Worm (Caenorhabditis elegans) whole organism, L1 larva: ENCODE results near the gene Y45F3A.4.

ENCODE experiments used
- C04F5.9 ChIP-seq: sonication (generic microtip); optimal IDR thresholded peaks from 2 replicates; lab custom pipeline; 2016; ENCODE audit warnings: missing genetic modification characterization, missing compliant biosample characterization
- C16A3.4 ChIP-seq: fragments of 150-350 bp; optimal IDR thresholded peaks from 2 replicates; lab custom pipeline; 2014; ENCODE audit warnings: missing biosample characterization, missing genetic modification characterization
- Y116A8C.19 ChIP-seq: sonication (generic microtip); optimal IDR thresholded peaks from 2 replicates; lab custom pipeline; 2016; ENCODE audit warnings: missing compliant biosample characterization, missing genetic modification characterization, borderline replicate concordance
- alr-1 ChIP-seq: fragments of 200-800 bp; sonication (Bioruptor generic); optimal IDR thresholded peaks from 2 replicates; lab custom pipeline; 2018; ENCODE audit warnings: borderline replicate concordance, mild to moderate bottlenecking, missing genetic modification characterization, missing compliant biosample characterization
- blmp-1 ChIP-seq: fragments of 150-350 bp; optimal IDR thresholded peaks from 2 replicates; lab custom pipeline; 2014; ENCODE audit warnings: missing biosample characterization, missing genetic modification characterization
- ceh-63 ChIP-seq: fragments of 200-800 bp; sonication (Bioruptor generic); optimal IDR thresholded peaks from 2 replicates; lab custom pipeline; 2018; ENCODE audit warnings: mild to moderate bottlenecking, missing genetic modification characterization, missing compliant biosample characterization
- ceh-8 ChIP-seq: fragments of 200-800 bp; sonication (Bioruptor generic); optimal IDR thresholded peaks from 2 replicates; lab custom pipeline; 2018; ENCODE audit warnings: mild to moderate bottlenecking, missing genetic modification characterization, moderate library complexity, missing compliant biosample characterization
- dpl-1 ChIP-seq, 3 experiments: fragments of 150-350 bp in 2 of 3; sonication (generic microtip) in 1 of 3; optimal IDR thresholded peaks; 2 replicates each; lab custom pipeline; 2014 to 2017; ENCODE audit warnings: missing biosample characterization in 3 of 3, missing genetic modification characterization in 3 of 3, missing genetic modification reagents in 3 of 3
- dsc-1 ChIP-seq: sonication (generic microtip); optimal IDR thresholded peaks from 2 replicates; lab custom pipeline; 2016; ENCODE audit warnings: mild to moderate bottlenecking, missing genetic modification characterization, missing compliant biosample characterization
- efl-1 ChIP-seq, 4 experiments: fragments of 150-350 bp; optimal IDR thresholded peaks in 3 of 4; peaks in 1 of 4; 1 replicate in 1 of 4; 2 replicates in 3 of 4; lab custom pipeline; 2014; ENCODE audit warnings: missing biosample characterization in 2 of 4, missing genetic modification characterization in 2 of 4, missing genetic modification reagents in 2 of 4
- egl-13 ChIP-seq: sonication (generic microtip); optimal IDR thresholded peaks from 2 replicates; lab custom pipeline; 2016; ENCODE audit warnings: missing genotype, missing genetic modification reagents, missing genetic modification characterization, missing compliant biosample characterization
- elt-2 ChIP-seq: sonication (generic microtip); optimal IDR thresholded peaks from 2 replicates; lab custom pipeline; 2016; ENCODE audit warnings: missing genetic modification characterization, mild to moderate bottlenecking, inconsistent platforms, missing compliant biosample characterization, missing genetic modification reagents
- ets-5 ChIP-seq: fragments of 200-800 bp; sonication (Bioruptor generic); IDR thresholded peaks from 2 replicates; pipeline ENCODE4 v1.3.6; 2022; ENCODE audit warnings: missing genetic modification characterization, missing compliant biosample characterization
- fkh-10 ChIP-seq: sonication (generic microtip); optimal IDR thresholded peaks from 2 replicates; lab custom pipeline; 2017; ENCODE audit warnings: missing biosample characterization, missing genetic modification reagents, missing genetic modification characterization
- fkh-8 ChIP-seq: sonication (generic microtip); optimal IDR thresholded peaks from 2 replicates; lab custom pipeline; 2016; ENCODE audit warnings: mild to moderate bottlenecking, missing genetic modification characterization, missing compliant biosample characterization
- hlh-4 ChIP-seq: sonication (generic microtip); optimal IDR thresholded peaks from 2 replicates; lab custom pipeline; 2016; ENCODE audit warnings: mild to moderate bottlenecking, missing genetic modification characterization, missing compliant biosample characterization
- irx-1 ChIP-seq: sonication (generic microtip); optimal IDR thresholded peaks from 2 replicates; lab custom pipeline; 2016; ENCODE audit warnings: missing genetic modification characterization, missing compliant biosample characterization
- jun-1 ChIP-seq: fragments of 150-350 bp; optimal IDR thresholded peaks from 2 replicates; lab custom pipeline; 2014; ENCODE audit warnings: missing biosample characterization, missing genetic modification reagents, missing genetic modification characterization
- lin-14 ChIP-seq: fragments of 200-800 bp; sonication (Bioruptor generic); optimal IDR thresholded peaks from 2 replicates; lab custom pipeline; 2018; ENCODE audit warnings: mild to moderate bottlenecking, missing genetic modification characterization, moderate library complexity, missing compliant biosample characterization
- lin-15B ChIP-seq: fragments of 150-350 bp; sonication (generic microtip); optimal IDR thresholded peaks from 3 replicates; lab custom pipeline; 2014; ENCODE audit warnings: missing biosample characterization, missing genetic modification characterization
- lin-39 ChIP-seq: fragments of 150-350 bp; optimal IDR thresholded peaks from 2 replicates; lab custom pipeline; 2014; ENCODE audit warnings: missing biosample characterization, missing genetic modification reagents, missing genetic modification characterization
- lir-3 ChIP-seq: sonication (generic microtip); optimal IDR thresholded peaks from 2 replicates; lab custom pipeline; 2016; ENCODE audit warnings: mild to moderate bottlenecking, missing genetic modification characterization, moderate library complexity, missing compliant biosample characterization; ENCODE audit not compliant: poor library complexity
- lsy-2 ChIP-seq, 2 experiments: fragments of 150-350 bp; optimal IDR thresholded peaks; 2 replicates each; lab custom pipeline; 2014; ENCODE audit warnings: missing biosample characterization in 2 of 2, missing genetic modification characterization in 2 of 2
- mab-9 ChIP-seq: fragments of 200-800 bp; sonication (Bioruptor generic); IDR thresholded peaks from 2 replicates; pipeline ENCODE4 v1.3.6; 2022; ENCODE audit warnings: missing genetic modification reagents, missing genetic modification characterization, missing compliant biosample characterization
- mef-2 ChIP-seq: fragments of 150-350 bp; optimal IDR thresholded peaks from 2 replicates; lab custom pipeline; 2014; ENCODE audit warnings: missing biosample characterization, missing genetic modification characterization
- mep-1 ChIP-seq: fragments of 150-350 bp; optimal IDR thresholded peaks from 2 replicates; lab custom pipeline; 2014; ENCODE audit warnings: missing biosample characterization, missing genetic modification characterization
- nhr-11 ChIP-seq: fragments of 150-350 bp; optimal IDR thresholded peaks from 2 replicates; lab custom pipeline; 2014; ENCODE audit warnings: missing biosample characterization, missing genetic modification characterization
- nhr-12 ChIP-seq: sonication (generic microtip); optimal IDR thresholded peaks from 2 replicates; lab custom pipeline; 2017; ENCODE audit warnings: missing biosample characterization, missing genetic modification characterization
- nhr-19 ChIP-seq: fragments of 200-800 bp; sonication (Bioruptor generic); conservative IDR thresholded peaks from 2 replicates; pipeline ENCODE4 v1.3.6; 2022; ENCODE audit warnings: missing genetic modification characterization, missing compliant biosample characterization
- nhr-28 ChIP-seq: fragments of 150-350 bp; optimal IDR thresholded peaks from 2 replicates; lab custom pipeline; 2014; ENCODE audit warnings: missing biosample characterization, missing genetic modification characterization
- nhr-47 ChIP-seq: sonication (generic microtip); optimal IDR thresholded peaks from 2 replicates; lab custom pipeline; 2016; ENCODE audit warnings: mild to moderate bottlenecking, missing genetic modification characterization, moderate library complexity, missing compliant biosample characterization
- nhr-71 ChIP-seq: sonication (generic microtip); optimal IDR thresholded peaks from 2 replicates; lab custom pipeline; 2016; ENCODE audit warnings: mild to moderate bottlenecking, missing genetic modification characterization, moderate library complexity, missing compliant biosample characterization
- nhr-76 ChIP-seq: sonication (generic microtip); optimal IDR thresholded peaks from 2 replicates; lab custom pipeline; 2017; ENCODE audit warnings: missing biosample characterization, missing genetic modification characterization
- nhr-85 ChIP-seq: sonication (generic microtip); peaks from one replicate; lab custom pipeline; 2016; ENCODE audit warnings: missing genetic modification characterization, inconsistent platforms, missing compliant biosample characterization
- nhr-90 ChIP-seq: sonication (generic microtip); optimal IDR thresholded peaks from 2 replicates; lab custom pipeline; 2016; ENCODE audit warnings: mild to moderate bottlenecking, missing genetic modification characterization, missing compliant biosample characterization; ENCODE audit not compliant: poor library complexity
- pag-3 ChIP-seq: sonication (generic microtip); optimal IDR thresholded peaks from 2 replicates; lab custom pipeline; 2017; ENCODE audit warnings: missing genetic modification characterization, mild to moderate bottlenecking, missing compliant biosample characterization, antibody characterized with exemption, borderline replicate concordance; ENCODE audit not compliant: insufficient read depth
- rnt-1 ChIP-seq: sonication (generic microtip); optimal IDR thresholded peaks from 2 replicates; lab custom pipeline; 2016; ENCODE audit warnings: mild to moderate bottlenecking, missing genetic modification characterization, moderate library complexity, missing compliant biosample characterization
- skn-1 ChIP-seq: fragments of 150-350 bp; optimal IDR thresholded peaks from 2 replicates; lab custom pipeline; 2014; ENCODE audit warnings: missing biosample characterization, missing genetic modification characterization
- tlp-1 ChIP-seq: fragments of 150-350 bp; optimal IDR thresholded peaks from 2 replicates; lab custom pipeline; 2014; ENCODE audit warnings: missing biosample characterization, missing genetic modification characterization
- unc-130 ChIP-seq: fragments of 150-350 bp; optimal IDR thresholded peaks from 2 replicates; lab custom pipeline; 2017; ENCODE audit warnings: missing biosample characterization, missing genetic modification characterization, inconsistent platforms
- unc-86 ChIP-seq: sonication (generic microtip); optimal IDR thresholded peaks from 2 replicates; lab custom pipeline; 2016; ENCODE audit warnings: missing genetic modification characterization, missing compliant biosample characterization
- zip-4 ChIP-seq: fragments of 200-800 bp; sonication (Bioruptor generic); optimal IDR thresholded peaks from 2 replicates; lab custom pipeline; 2018; ENCODE audit warnings: mild to moderate bottlenecking, missing genetic modification characterization, moderate library complexity, missing compliant biosample characterization

The Y45F3A.4 gene

DNA sequence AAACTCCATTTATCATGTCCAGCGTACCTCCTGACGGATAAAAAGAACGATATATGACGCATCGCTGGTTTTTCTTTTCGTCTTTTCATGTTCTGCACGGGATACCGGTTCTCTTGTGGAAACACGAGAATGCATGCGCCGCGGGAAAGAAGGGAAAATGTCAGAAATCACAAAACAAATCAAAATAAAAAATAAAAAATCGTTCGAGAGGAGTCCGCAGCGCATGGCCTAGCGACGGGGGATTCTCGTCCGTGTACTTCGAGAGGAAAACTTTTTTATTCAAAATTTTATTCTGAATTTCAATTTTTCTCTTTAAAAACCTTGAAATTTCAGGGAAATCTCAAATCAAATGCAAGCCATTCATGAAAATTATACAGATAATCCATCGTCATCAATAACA is 46.0 kb upstream of the Y45F3A.4 start, which contains the start of the genes lron-10 and hpr-9 (continued):
- TF ChIP-seq ceh-63 (GFP tag; lab: Kevin White, UChicago) (no peak), lin-39 (tag; lab: Kevin White, UChicago) (peak; percentile 58), alr-1 (tag; lab: Kevin White, UChicago) (no peak), nhr-28 (tag; lab: Kevin White, UChicago) (no peak), nhr-19 (GFP tag; lab: Robert Waterston, UW) (peak; percentile 87), nhr-11 (tag; lab: Kevin White, UChicago) (no peak), ets-5 (GFP tag; lab: Robert Waterston, UW) (no peak)

DNA sequence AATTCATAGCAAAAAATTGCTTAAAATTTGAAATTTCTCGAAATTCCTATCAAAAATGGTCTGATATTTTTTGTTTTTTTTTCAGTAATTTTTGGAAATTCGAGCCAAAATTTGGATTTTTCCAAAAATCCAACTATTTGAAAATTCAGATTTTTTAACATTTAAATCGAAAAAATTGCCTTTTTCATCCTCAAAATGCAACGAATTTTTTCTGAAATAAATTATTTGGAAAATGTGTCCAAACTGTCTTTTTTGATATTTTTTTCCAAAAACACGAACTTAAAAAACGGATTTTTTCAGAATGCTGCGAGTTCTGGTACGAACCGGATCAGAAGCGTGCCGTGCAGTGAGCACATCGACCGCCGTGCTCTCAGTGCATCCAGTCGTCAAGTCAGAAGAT is 39.9 kb upstream of the Y45F3A.4 start, which contains the start of gene mrpl-22:
Gene mrpl-22, plus strand, starts transcription at position 301 of the 400 bp plus-strand sequence.
- TF ChIP-seq zip-4 = no peak
- no peak for TF ChIP-seq lin-14 (GFP tag; lab: Kevin White, UChicago)
- no peak for TF ChIP-seq nhr-12 (tag; lab: Kevin White, UChicago)
- TF ChIP-seq nhr-28 (tag; lab: Kevin White, UChicago) = no peak
- TF ChIP-seq hlh-4 (tag; lab: Kevin White, UChicago) = no peak
- TF ChIP-seq nhr-76 (tag; lab: Kevin White, UChicago) = no peak
- no peak for TF ChIP-seq egl-13 (tag; lab: Kevin White, UChicago)
- TF ChIP-seq ceh-8 (GFP tag; lab: Kevin White, UChicago) = no peak
- no peak for TF ChIP-seq lin-39 (tag; lab: Kevin White, UChicago)
- TF ChIP-seq irx-1 (tag; lab: Kevin White, UChicago) = no peak
- no peak for TF ChIP-seq skn-1 (tag; lab: Kevin White, UChicago)
- TF ChIP-seq C04F5.9 (tag; lab: Kevin White, UChicago) = no peak
- TF ChIP-seq, all 84 proteins: peak for 0

- TF ChIP-seq ceh-8 (GFP tag; lab: Kevin White, UChicago) = no peak
- TF ChIP-seq dpl-1 (GFP tag; optimal IDR thresholded peaks at IDR 0.05; lab: Kevin White, UChicago) = no peak
- no peak for TF ChIP-seq tlp-1 (tag; lab: Kevin White, UChicago)
- no peak for TF ChIP-seq lsy-2 (tag; optimal IDR thresholded peaks at IDR 0.05; lab: Kevin White, UChicago)
- TF ChIP-seq pag-3 (tag; lab: Kevin White, UChicago) = no peak
- TF ChIP-seq rnt-1 (tag; lab: Kevin White, UChicago) = no peak
- TF ChIP-seq unc-130 (tag; lab: Kevin White, UChicago) = no peak
- no peak for TF ChIP-seq ets-5 (GFP tag; lab: Robert Waterston, UW)
- no peak for TF ChIP-seq mep-1 (tag; lab: Kevin White, UChicago)
These were observed 37.1 kb upstream of the Y45F3A.4 start, which contains the start of gene Y39A1A.24 for ce11 chrIII:10612333-10612732. Gene Y39A1A.24 (plus strand): TSS chrIII:10612633.

ce11 chrIII:10608161-10608560 is 32.9 kb upstream of the Y45F3A.4 start:
- peak; percentile 51 for TF ChIP-seq unc-86 (tag; lab: Kevin White, UChicago)
- no peak for TF ChIP-seq efl-1 (optimal IDR thresholded peaks at IDR 0.05; lab: Kevin White, UChicago)
- TF ChIP-seq efl-1 (GFP tag; optimal IDR thresholded peaks at IDR 0.05 in 1 of 2; lab: Kevin White, UChicago) = peak in 1 of 2 experiments; percentile 86
- peak; percentile 41 for TF ChIP-seq nhr-71 (tag; lab: Kevin White, UChicago)
- peak; percentile 13 for TF ChIP-seq egl-13 (tag; lab: Kevin White, UChicago)
- peak; percentile 69 for TF ChIP-seq dsc-1
- TF ChIP-seq blmp-1 = no peak
- TF ChIP-seq nhr-47 (tag; lab: Kevin White, UChicago) = peak; percentile 36
- peak; percentile 54 for TF ChIP-seq fkh-8 (tag; lab: Kevin White, UChicago)
- no peak for TF ChIP-seq unc-130 (tag; lab: Kevin White, UChicago)

- TF ChIP-seq Y116A8C.19 (tag; lab: Kevin White, UChicago) (no peak), fkh-10 (GFP tag; lab: Kevin White, UChicago) (no peak), unc-86 (tag; lab: Kevin White, UChicago) (no peak), mab-9 (GFP tag; lab: Robert Waterston, UW) (no peak), nhr-90 (tag; lab: Kevin White, UChicago) (no peak), C16A3.4 (tag; lab: Kevin White, UChicago) (no peak), dsc-1 (no peak), mef-2 (tag; lab: Kevin White, UChicago) (no peak), nhr-19 (GFP tag; lab: Robert Waterston, UW) (no peak), nhr-85 (tag; lab: Kevin White, UChicago) (no peak), C04F5.9 (tag; lab: Kevin White, UChicago) (no peak), jun-1 (tag; lab: Kevin White, UChicago) (no peak), lir-3 (tag; lab: Kevin White, UChicago) (no peak), lin-15B (tag; lab: Kevin White, UChicago) (no peak), hlh-4 (tag; lab: Kevin White, UChicago) (no peak), elt-2 (tag; lab: Kevin White, UChicago) (no peak)
These were observed 29.8 kb upstream of the Y45F3A.4 start, which contains the start of gene rabx-5 for ce11 chrIII:10605049-10605448. Gene rabx-5 (plus strand): TSS chrIII:10605349.
